Fruit fly (Drosophila melanogaster): ENCODE data around the gene CG42570.

Gene CG42570

dm6 chr3L:15704250-15704985, 13.2 kb upstream of the CG42570 start:
- TF ChIP-seq zf30C (GFP tag; optimal IDR thresholded peaks at IDR 0.05) (peak; percentile 56), ssp (GFP tag; IDR thresholded peaks at IDR 0.05) (peak; percentile 32; the same call in 1 of the 2 replicates), Six4 (GFP tag; optimal IDR thresholded peaks at IDR 0.05) (peak; percentile 60), Hand (GFP tag; optimal IDR thresholded peaks at IDR 0.05) (peak; percentile 20), Dad (GFP tag; optimal IDR thresholded peaks at IDR 0.05) (no peak), NK7.1 (GFP tag; optimal IDR thresholded peaks at IDR 0.05) (no peak), CG9817 (tag; optimal IDR thresholded peaks at IDR 0.05) (no peak), Abd-B (GFP tag; optimal IDR thresholded peaks at IDR 0.05) (peak; percentile 42), chif (GFP tag; optimal IDR thresholded peaks at IDR 0.05) (peak; percentile 14 to 31), cad (GFP tag; optimal IDR thresholded peaks at IDR 0.05) (no peak), CG5180 (GFP tag; optimal IDR thresholded peaks at IDR 0.05) (peak; percentile 30), CG18262 (tag; optimal IDR thresholded peaks at IDR 0.05) (peak; percentile 89), Ssrp (tag; optimal IDR thresholded peaks at IDR 0.05) (peak; percentile 75), Bgb (GFP tag; IDR thresholded peaks at IDR 0.05; ENCODE audit: partially characterized antibody) (no peak), nerfin-2 (GFP tag; IDR thresholded peaks at IDR 0.05; ENCODE audit: partially characterized antibody) (no peak), phol (tag; optimal IDR thresholded peaks at IDR 0.05) (peak; percentile 83), HHEX (GFP tag; optimal IDR thresholded peaks at IDR 0.05) (no peak), CG9215 (GFP tag; IDR thresholded peaks at IDR 0.05) (no peak), CG31441 (GFP tag; IDR thresholded peaks at IDR 0.05) (peak; percentile 77), CG2116 (GFP tag; optimal IDR thresholded peaks at IDR 0.05) (peak; percentile 33), CG12299 (tag; optimal IDR thresholded peaks at IDR 0.05) (no peak), otp (GFP tag; IDR thresholded peaks at IDR 0.05) (peak; percentile 48; the same call in 1 of the 3 replicates), Fer1 (GFP tag; optimal IDR thresholded peaks at IDR 0.05) (peak; percentile 14), Spps (tag; optimal IDR thresholded peaks at IDR 0.05) (peak; percentile 53), tap (tag; optimal IDR thresholded peaks at IDR 0.05) (peak; percentile 0), CG5245 (GFP tag; optimal IDR thresholded peaks at IDR 0.05) (peak; percentile 17), Asciz (GFP tag; optimal IDR thresholded peaks at IDR 0.05) (peak; percentile 55), dysf (GFP tag; IDR thresholded peaks at IDR 0.05) (peak; percentile 21; the same call in 1 of the 3 replicates), Oli (tag; optimal IDR thresholded peaks at IDR 0.05) (peak; percentile 73), CG12942 (GFP tag; optimal IDR thresholded peaks at IDR 0.05) (peak; percentile 16), sens (GFP tag) (peak; percentile 83), Stat92E (GFP tag; optimal IDR thresholded peaks at IDR 0.05) (peak in 1 of 3 experiments; percentile 34), exex (tag; optimal IDR thresholded peaks at IDR 0.05) (peak; percentile 51), lilli (GFP tag; optimal IDR thresholded peaks at IDR 0.05) (peak; percentile 25), CG8478 (optimal IDR thresholded peaks at IDR 0.05) (no peak), rib (GFP tag; IDR thresholded peaks at IDR 0.05) (0 out of 2 replicates have a peak, but pooled peaks have one; percentile 14), wor (GFP tag; IDR thresholded peaks at IDR 0.05) (peak; percentile 49; the same call in 1 of the 2 replicates), CG16863 (GFP tag; optimal IDR thresholded peaks at IDR 0.05) (no peak), CG10543 (GFP tag; optimal IDR thresholded peaks at IDR 0.05) (peak; percentile 8), zfh1 (GFP tag; IDR thresholded peaks at IDR 0.05) (peak; percentile 48; the same call in 2 of the 3 replicates), dmrt11E (tag; optimal IDR thresholded peaks at IDR 0.05) (peak; percentile 85), tna (GFP tag; IDR thresholded peaks at IDR 0.05; ENCODE audit: partially characterized antibody) (no peak), CG14710 (tag; optimal IDR thresholded peaks at IDR 0.05) (peak; percentile 84), CG4424 (GFP tag; optimal IDR thresholded peaks at IDR 0.05) (peak; percentile 77), lbe (GFP tag; optimal IDR thresholded peaks at IDR 0.05) (no peak), Atf6 (GFP tag; IDR thresholded peaks at IDR 0.05) (0 out of 2 replicates have a peak, but pooled peaks have one; percentile 24), Pdp1 (GFP tag; optimal IDR thresholded peaks at IDR 0.05) (peak in 1 of 2 experiments; percentile 49), CG5953 (GFP tag; IDR thresholded peaks at IDR 0.05) (peak; percentile 35; the same call in 1 of the 2 replicates)
